Worm (Caenorhabditis elegans) whole organism, L1 larva: ENCODE results near the gene mct-6.

ENCODE experiments used
- C16A3.4 ChIP-seq: fragments of 150-350 bp; optimal IDR thresholded peaks from 2 replicates; lab custom pipeline; 2014; ENCODE audit warnings: missing biosample characterization, missing genetic modification characterization
- C34B4.2 ChIP-seq: sonication (generic microtip); optimal IDR thresholded peaks from 2 replicates; lab custom pipeline; 2017; ENCODE audit warnings: mild to moderate bottlenecking, missing genetic modification characterization, missing compliant biosample characterization
- aha-1 ChIP-seq: fragments of 150-350 bp; optimal IDR thresholded peaks from 2 replicates; lab custom pipeline; 2014; ENCODE audit warnings: missing biosample characterization, missing genetic modification characterization
- alr-1 ChIP-seq: fragments of 200-800 bp; sonication (Bioruptor generic); optimal IDR thresholded peaks from 2 replicates; lab custom pipeline; 2018; ENCODE audit warnings: borderline replicate concordance, mild to moderate bottlenecking, missing genetic modification characterization, missing compliant biosample characterization
- ceh-63 ChIP-seq: fragments of 200-800 bp; sonication (Bioruptor generic); optimal IDR thresholded peaks from 2 replicates; lab custom pipeline; 2018; ENCODE audit warnings: mild to moderate bottlenecking, missing genetic modification characterization, missing compliant biosample characterization
- ceh-90 ChIP-seq: sonication (generic microtip); optimal IDR thresholded peaks from 2 replicates; lab custom pipeline; 2016; ENCODE audit warnings: missing genetic modification characterization, missing compliant biosample characterization
- dpl-1 ChIP-seq, 3 experiments: fragments of 150-350 bp in 2 of 3; sonication (generic microtip) in 1 of 3; optimal IDR thresholded peaks; 2 replicates each; lab custom pipeline; 2014 to 2017; ENCODE audit warnings: missing biosample characterization in 3 of 3, missing genetic modification characterization in 3 of 3, missing genetic modification reagents in 3 of 3
- dsc-1 ChIP-seq: sonication (generic microtip); optimal IDR thresholded peaks from 2 replicates; lab custom pipeline; 2016; ENCODE audit warnings: mild to moderate bottlenecking, missing genetic modification characterization, missing compliant biosample characterization
- efl-1 ChIP-seq, 4 experiments: fragments of 150-350 bp; optimal IDR thresholded peaks in 3 of 4; peaks in 1 of 4; 1 replicate in 1 of 4; 2 replicates in 3 of 4; lab custom pipeline; 2014; ENCODE audit warnings: missing biosample characterization in 2 of 4, missing genetic modification characterization in 2 of 4, missing genetic modification reagents in 2 of 4
- egl-13 ChIP-seq: sonication (generic microtip); optimal IDR thresholded peaks from 2 replicates; lab custom pipeline; 2016; ENCODE audit warnings: missing genotype, missing genetic modification reagents, missing genetic modification characterization, missing compliant biosample characterization
- egl-27 ChIP-seq, 2 experiments: fragments of 150-350 bp in 1 of 2; sonication (generic microtip); optimal IDR thresholded peaks; 3 replicates each; lab custom pipeline; 2017 to 2018; ENCODE audit warnings: missing biosample characterization in 2 of 2, missing genetic modification characterization in 2 of 2, missing genetic modification reagents in 2 of 2
- fkh-4 ChIP-seq: sonication (generic microtip); optimal IDR thresholded peaks from 2 replicates; lab custom pipeline; 2016; ENCODE audit warnings: missing compliant biosample characterization, missing genetic modification characterization, borderline replicate concordance
- fos-1 ChIP-seq: fragments of 150-350 bp; optimal IDR thresholded peaks from 2 replicates; lab custom pipeline; 2014; ENCODE audit warnings: missing biosample characterization, missing genetic modification characterization
- grh-1 ChIP-seq: fragments of 200-800 bp; sonication (Bioruptor generic); IDR thresholded peaks from 2 replicates; pipeline ENCODE4 v1.3.6; 2022; ENCODE audit warnings: missing genetic modification reagents, missing genetic modification characterization, missing compliant biosample characterization
- isw-1 ChIP-seq: fragments of 200-800 bp; sonication (Bioruptor generic); IDR thresholded peaks from 2 replicates; pipeline ENCODE4 v1.3.6; 2022; ENCODE audit warnings: missing genetic modification characterization, missing compliant biosample characterization
- jun-1 ChIP-seq: fragments of 150-350 bp; optimal IDR thresholded peaks from 2 replicates; lab custom pipeline; 2014; ENCODE audit warnings: missing biosample characterization, missing genetic modification reagents, missing genetic modification characterization
- lin-14 ChIP-seq: fragments of 200-800 bp; sonication (Bioruptor generic); optimal IDR thresholded peaks from 2 replicates; lab custom pipeline; 2018; ENCODE audit warnings: mild to moderate bottlenecking, missing genetic modification characterization, moderate library complexity, missing compliant biosample characterization
- lin-39 ChIP-seq: fragments of 150-350 bp; optimal IDR thresholded peaks from 2 replicates; lab custom pipeline; 2014; ENCODE audit warnings: missing biosample characterization, missing genetic modification reagents, missing genetic modification characterization
- lir-3 ChIP-seq: sonication (generic microtip); optimal IDR thresholded peaks from 2 replicates; lab custom pipeline; 2016; ENCODE audit warnings: mild to moderate bottlenecking, missing genetic modification characterization, moderate library complexity, missing compliant biosample characterization; ENCODE audit not compliant: poor library complexity
- mep-1 ChIP-seq: fragments of 150-350 bp; optimal IDR thresholded peaks from 2 replicates; lab custom pipeline; 2014; ENCODE audit warnings: missing biosample characterization, missing genetic modification characterization
- nhr-237 ChIP-seq: fragments of 150-350 bp; optimal IDR thresholded peaks from 2 replicates; lab custom pipeline; 2014; ENCODE audit warnings: missing biosample characterization, missing genetic modification characterization
- nhr-28 ChIP-seq: fragments of 150-350 bp; optimal IDR thresholded peaks from 2 replicates; lab custom pipeline; 2014; ENCODE audit warnings: missing biosample characterization, missing genetic modification characterization
- nhr-47 ChIP-seq: sonication (generic microtip); optimal IDR thresholded peaks from 2 replicates; lab custom pipeline; 2016; ENCODE audit warnings: mild to moderate bottlenecking, missing genetic modification characterization, moderate library complexity, missing compliant biosample characterization
- nhr-85 ChIP-seq: sonication (generic microtip); peaks from one replicate; lab custom pipeline; 2016; ENCODE audit warnings: missing genetic modification characterization, inconsistent platforms, missing compliant biosample characterization
- pag-3 ChIP-seq: sonication (generic microtip); optimal IDR thresholded peaks from 2 replicates; lab custom pipeline; 2017; ENCODE audit warnings: missing genetic modification characterization, mild to moderate bottlenecking, missing compliant biosample characterization, antibody characterized with exemption, borderline replicate concordance; ENCODE audit not compliant: insufficient read depth
- pax-3 ChIP-seq: fragments of 200-800 bp; sonication (Bioruptor generic); optimal IDR thresholded peaks from 2 replicates; lab custom pipeline; 2018; ENCODE audit warnings: mild to moderate bottlenecking, missing genetic modification characterization, moderate library complexity, missing compliant biosample characterization
- pqm-1 ChIP-seq: sonication (generic microtip); optimal IDR thresholded peaks from 3 replicates; lab custom pipeline; 2017; ENCODE audit warnings: missing biosample characterization, missing genetic modification characterization
- skn-1 ChIP-seq: fragments of 150-350 bp; optimal IDR thresholded peaks from 2 replicates; lab custom pipeline; 2014; ENCODE audit warnings: missing biosample characterization, missing genetic modification characterization
- sox-4 ChIP-seq: sonication (generic microtip); optimal IDR thresholded peaks from 2 replicates; lab custom pipeline; 2016; ENCODE audit warnings: missing genetic modification characterization, missing compliant biosample characterization
- sptf-1 ChIP-seq: fragments of 150-350 bp; optimal IDR thresholded peaks from 2 replicates; lab custom pipeline; 2014; ENCODE audit warnings: missing biosample characterization, missing genetic modification characterization
- swsn-7 ChIP-seq: sonication (generic microtip); optimal IDR thresholded peaks from 2 replicates; lab custom pipeline; 2016; ENCODE audit warnings: missing genetic modification characterization, missing compliant biosample characterization
- tlp-1 ChIP-seq: fragments of 150-350 bp; optimal IDR thresholded peaks from 2 replicates; lab custom pipeline; 2014; ENCODE audit warnings: missing biosample characterization, missing genetic modification characterization
- unc-130 ChIP-seq: fragments of 150-350 bp; optimal IDR thresholded peaks from 2 replicates; lab custom pipeline; 2017; ENCODE audit warnings: missing biosample characterization, missing genetic modification characterization, inconsistent platforms
- unc-30 ChIP-seq: sonication (generic microtip); optimal IDR thresholded peaks from 2 replicates; lab custom pipeline; 2017; ENCODE audit warnings: missing biosample characterization, missing genetic modification characterization
- unc-86 ChIP-seq: sonication (generic microtip); optimal IDR thresholded peaks from 2 replicates; lab custom pipeline; 2016; ENCODE audit warnings: missing genetic modification characterization, missing compliant biosample characterization
- vab-15 ChIP-seq: sonication (generic microtip); optimal IDR thresholded peaks from 2 replicates; lab custom pipeline; 2017; ENCODE audit warnings: missing genotype, mild to moderate bottlenecking, missing genetic modification characterization, missing compliant biosample characterization
- xbp-1 ChIP-seq: sonication (generic microtip); optimal IDR thresholded peaks from 2 replicates; lab custom pipeline; 2016; ENCODE audit warnings: missing genetic modification characterization, missing compliant biosample characterization
- zag-1 ChIP-seq: fragments of 150-350 bp; optimal IDR thresholded peaks from 2 replicates; lab custom pipeline; 2014; ENCODE audit warnings: missing biosample characterization, missing genetic modification characterization
- zip-4 ChIP-seq: fragments of 200-800 bp; sonication (Bioruptor generic); optimal IDR thresholded peaks from 2 replicates; lab custom pipeline; 2018; ENCODE audit warnings: mild to moderate bottlenecking, missing genetic modification characterization, moderate library complexity, missing compliant biosample characterization
- ztf-11 ChIP-seq, 2 experiments: sonication (generic microtip); optimal IDR thresholded peaks; 2 replicates each; lab custom pipeline; 2016 to 2017; ENCODE audit warnings: missing genetic modification characterization in 2 of 2, missing biosample characterization in 1 of 2, missing compliant biosample characterization in 1 of 2
- ztf-4 ChIP-seq: fragments of 150-350 bp; optimal IDR thresholded peaks from 2 replicates; lab custom pipeline; 2014; ENCODE audit warnings: missing biosample characterization, missing genetic modification characterization

mct-6 gene

DNA sequence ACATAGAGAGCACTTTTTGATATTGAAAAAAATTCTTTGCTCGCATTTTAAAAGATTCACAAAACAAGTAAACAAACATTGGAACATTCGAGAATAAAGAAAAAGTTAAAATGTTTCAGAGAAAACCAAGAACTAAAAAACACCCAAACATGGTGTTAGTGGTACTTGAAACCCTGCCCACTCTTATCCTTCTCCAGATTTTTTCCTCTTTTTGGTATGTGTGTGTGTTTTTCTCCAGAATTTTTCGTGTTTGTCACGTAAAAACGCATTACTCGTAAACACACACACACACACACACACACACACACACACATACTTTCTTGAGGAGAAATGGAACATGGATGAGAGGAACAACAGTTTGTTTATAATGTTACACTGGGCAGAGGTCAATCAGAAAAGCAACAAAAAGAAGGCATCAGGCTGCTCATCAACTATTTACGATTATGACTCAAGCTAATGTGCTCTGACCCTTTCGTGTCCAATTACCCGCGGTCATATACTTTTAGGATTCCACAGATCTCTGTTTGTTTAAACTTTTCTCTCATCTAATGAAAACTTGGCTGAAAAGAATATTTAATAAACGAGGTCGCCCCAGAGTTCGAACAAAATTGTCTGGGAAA lies 1.9 kb upstream of the mct-6 start:
- TF ChIP-seq lin-14, result peak; percentile 22
- TF ChIP-seq sox-4, result no peak
- no peak for TF ChIP-seq egl-27 (tag; optimal IDR thresholded peaks at IDR 0.05; lab: Kevin White, UChicago)

DNA sequence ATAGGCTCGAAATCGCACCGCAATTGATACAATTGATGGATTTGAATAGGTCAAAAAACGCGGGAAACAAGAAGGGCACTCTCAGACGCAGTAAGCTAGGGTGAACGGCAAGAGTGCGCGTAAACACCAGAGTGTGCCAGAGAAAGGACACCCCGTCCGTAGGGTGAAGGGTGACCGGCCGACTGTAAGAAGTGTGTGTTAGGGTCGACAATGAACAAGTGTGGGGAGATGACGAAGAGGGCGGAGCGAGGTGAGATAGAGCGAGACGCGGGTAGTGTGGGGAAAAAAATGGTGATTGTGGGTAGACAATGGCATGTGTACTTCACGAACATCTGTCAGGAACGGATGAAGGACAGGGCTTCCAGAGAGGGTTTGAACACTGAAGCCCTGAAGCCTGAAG lies 621 bp upstream of the mct-6 start:
- TF ChIP-seq efl-1 (optimal IDR thresholded peaks at IDR 0.05; lab: Kevin White, UChicago) (no peak), efl-1 (GFP tag; optimal IDR thresholded peaks at IDR 0.05 in 1 of 2; lab: Kevin White, UChicago) (peak in 1 of 2 experiments; percentile 43), grh-1 (no peak), nhr-85 (peak; percentile 34)

- TF ChIP-seq lir-3 (tag; lab: Kevin White, UChicago) (no peak), efl-1 (optimal IDR thresholded peaks at IDR 0.05; lab: Kevin White, UChicago) (no peak), efl-1 (GFP tag; optimal IDR thresholded peaks at IDR 0.05 in 1 of 2; lab: Kevin White, UChicago) (peak in 1 of 2 experiments; percentile 6), fos-1 (tag; lab: Kevin White, UChicago) (no peak)
Measured at ce11 chrX:16762529-16762928, 7.8 kb downstream of the mct-6 start, which contains the start of gene C10E2.1. TSS of gene C10E2.1 (plus strand) at chrX:16762829.

ce11 chrX:16754474-16754873 lies 15.8 kb downstream of the mct-6 start, which contains the start of gene C10E2.5:
TSS of gene C10E2.5 (minus strand) at chrX:16754574.
- TF ChIP-seq C34B4.2 (tag; lab: Kevin White, UChicago) (no peak), zag-1 (no peak), pag-3 (tag; lab: Kevin White, UChicago) (no peak), tlp-1 (tag; lab: Kevin White, UChicago) (no peak), jun-1 (tag; lab: Kevin White, UChicago) (no peak), vab-15 (no peak), unc-130 (tag; lab: Kevin White, UChicago) (no peak), ztf-4 (tag; lab: Kevin White, UChicago) (no peak), fkh-4 (no peak), unc-86 (tag; lab: Kevin White, UChicago) (no peak), ceh-90 (no peak), xbp-1 (tag; lab: Kevin White, UChicago) (no peak), lin-14 (no peak), C16A3.4 (tag; lab: Kevin White, UChicago) (no peak), nhr-237 (tag; lab: Kevin White, UChicago) (no peak), swsn-7 (tag; lab: Kevin White, UChicago) (no peak), nhr-85 (no peak)

DNA sequence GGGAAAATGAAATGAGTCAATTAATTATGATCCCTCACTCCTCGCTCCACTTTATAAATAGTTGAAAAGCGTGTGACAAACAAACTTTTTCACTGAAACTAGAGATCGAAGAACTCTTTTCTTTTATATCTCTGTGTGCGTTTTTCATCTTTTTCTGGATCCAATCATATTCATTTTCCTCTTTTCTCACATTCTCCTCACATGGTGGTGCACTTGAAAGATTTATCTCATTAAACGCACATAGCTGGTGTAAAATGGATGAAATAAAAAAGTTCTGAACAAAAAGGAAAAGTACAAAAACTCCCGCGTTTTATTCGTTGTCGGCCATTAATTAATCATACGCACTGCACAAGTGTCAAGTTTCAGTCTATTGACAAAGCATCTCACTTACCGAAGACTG lies 18.1 kb downstream of the mct-6 start:
- TF ChIP-seq aha-1 (tag; lab: Kevin White, UChicago) (no peak), nhr-47 (no peak), dsc-1 (no peak), mep-1 (tag; lab: Kevin White, UChicago) (no peak), egl-13 (tag; lab: Kevin White, UChicago) (no peak), pax-3 (no peak), unc-86 (tag; lab: Kevin White, UChicago) (peak; percentile 9)

ce11 chrX:16744940-16745339 lies 25.4 kb downstream of the mct-6 start, which contains the start of gene C10E2.2:
TSS of gene C10E2.2 (plus strand) at chrX:16745240.
- no peak for TF ChIP-seq lin-39 (tag; lab: Kevin White, UChicago)
- no peak for TF ChIP-seq nhr-28 (tag; lab: Kevin White, UChicago)
- no peak for TF ChIP-seq dpl-1 (GFP tag; optimal IDR thresholded peaks at IDR 0.05; lab: Kevin White, UChicago)
- no peak for TF ChIP-seq unc-30 (tag; lab: Kevin White, UChicago)
- TF ChIP-seq isw-1 (GFP tag; lab: Robert Waterston, UW), result no peak
- TF ChIP-seq ceh-63 (GFP tag; lab: Kevin White, UChicago), result no peak
- TF ChIP-seq ztf-11 (tag; optimal IDR thresholded peaks at IDR 0.05; lab: Kevin White, UChicago), result no peak
- no peak for TF ChIP-seq nhr-47
- no peak for TF ChIP-seq alr-1 (tag; lab: Kevin White, UChicago)
- TF ChIP-seq pqm-1, result no peak
- TF ChIP-seq swsn-7 (tag; lab: Kevin White, UChicago), result no peak
- TF ChIP-seq sptf-1 (tag; lab: Kevin White, UChicago), result no peak
- no peak for TF ChIP-seq skn-1 (tag; lab: Kevin White, UChicago)
- no peak for TF ChIP-seq zip-4 (GFP tag; lab: Kevin White, UChicago)
- TF ChIP-seq efl-1 (optimal IDR thresholded peaks at IDR 0.05; lab: Kevin White, UChicago), result no peak
- TF ChIP-seq efl-1 (GFP tag; optimal IDR thresholded peaks at IDR 0.05 in 1 of 2; lab: Kevin White, UChicago), result no peak
- TF ChIP-seq, all 84 proteins: peak for 0
